Worm (Caenorhabditis elegans): Measurements from ENCODE around the gene klp-12.

DNA sequence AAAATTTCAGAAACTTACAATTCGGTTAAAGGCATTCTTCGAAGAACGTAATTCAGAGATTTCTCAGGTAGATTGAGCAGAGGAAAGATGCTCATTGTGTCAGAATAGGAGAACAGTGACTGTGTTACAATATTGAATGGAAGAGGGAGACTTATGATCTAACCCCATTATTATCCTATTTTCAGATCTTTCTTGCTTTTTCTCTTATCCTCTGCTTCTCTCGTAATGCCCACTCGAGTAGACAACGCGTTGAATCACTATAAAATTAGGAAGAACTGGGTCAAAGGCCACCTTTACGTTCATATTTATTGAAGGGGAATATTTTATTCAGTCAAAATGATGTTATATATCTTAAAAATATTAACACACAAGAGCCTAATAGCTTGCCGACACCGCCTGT, 19.6 kb upstream of the klp-12 start, which contains the start of gene fbxb-76:
- no peak for TF ChIP-seq nhr-6 (tag; optimal IDR thresholded peaks at IDR 0.05)
- TF ChIP-seq ZK546.5 (tag; optimal IDR thresholded peaks at IDR 0.05), result no peak
- no peak for TF ChIP-seq unc-62 (GFP tag; optimal IDR thresholded peaks at IDR 0.05 in 1 of 2)
- TF ChIP-seq unc-62 (tag; optimal IDR thresholded peaks at IDR 0.05), result no peak
- TF ChIP-seq nhr-11 (tag; optimal IDR thresholded peaks at IDR 0.05), result no peak
- no peak for TF ChIP-seq mdl-1 (tag; optimal IDR thresholded peaks at IDR 0.05)
- TF ChIP-seq lsy-2 (tag; optimal IDR thresholded peaks at IDR 0.05), result no peak
- TF ChIP-seq php-3 (GFP tag; IDR thresholded peaks at IDR 0.05), result no peak
- no peak for TF ChIP-seq mep-1 (tag; optimal IDR thresholded peaks at IDR 0.05)
- no peak for TF ChIP-seq jun-1 (tag; optimal IDR thresholded peaks at IDR 0.05)
- TF ChIP-seq nhr-102 (tag; optimal IDR thresholded peaks at IDR 0.05), result no peak
- TF ChIP-seq nhr-76 (tag; optimal IDR thresholded peaks at IDR 0.05), result no peak
- no peak for TF ChIP-seq zfp-2 (tag; optimal IDR thresholded peaks at IDR 0.05)
- TF ChIP-seq duxl-1 (tag; optimal IDR thresholded peaks at IDR 0.05; ENCODE audit: poor library complexity), result no peak
- TF ChIP-seq lin-39 (tag; optimal IDR thresholded peaks at IDR 0.05), result no peak
